Fruit fly (Drosophila melanogaster): ENCODE data around the gene CG9231.

dm6 chr3L:19557996-19558375, 27.8 kb downstream of the CG9231 start:
- TF ChIP-seq CG9948 (tag; optimal IDR thresholded peaks at IDR 0.05) (no peak), CG15710 (tag; optimal IDR thresholded peaks at IDR 0.05) (no peak), EcR (GFP tag; optimal IDR thresholded peaks at IDR 0.05) (peak; percentile 59), gl (tag; optimal IDR thresholded peaks at IDR 0.05) (no peak), CG4496 (GFP tag; IDR thresholded peaks at IDR 0.05) (peak; percentile 9; the same call in 1 of the 3 replicates), CG14655 (GFP tag; optimal IDR thresholded peaks at IDR 0.05) (no peak), rn (GFP tag; IDR thresholded peaks at IDR 0.05) (no peak)
